Worm (Caenorhabditis elegans) whole organism, L2 larva: ENCODE measurements around the gene sptl-3.

ENCODE experiments used
- aly-2 ChIP-seq: fragments of 150-350 bp; optimal IDR thresholded peaks from 2 replicates; lab custom pipeline; 2014; ENCODE audit warnings: missing biosample characterization, missing genetic modification characterization
- ama-1 ChIP-seq: fragments of 150-350 bp; optimal IDR thresholded peaks from 2 replicates; lab custom pipeline; 2018; ENCODE audit warnings: inconsistent platforms
- ceh-82 ChIP-seq: fragments of 150-350 bp; optimal IDR thresholded peaks from 2 replicates; lab custom pipeline; 2014; ENCODE audit warnings: missing biosample characterization, missing genetic modification characterization
- lin-13 ChIP-seq: fragments of 150-350 bp; optimal IDR thresholded peaks from 2 replicates; lab custom pipeline; 2014; ENCODE audit warnings: missing biosample characterization, missing genetic modification reagents, missing genetic modification characterization
- nhr-237 ChIP-seq: fragments of 150-350 bp; optimal IDR thresholded peaks from 2 replicates; lab custom pipeline; 2014; ENCODE audit warnings: missing biosample characterization, missing genetic modification characterization
- nhr-77 ChIP-seq: fragments of 150-350 bp; optimal IDR thresholded peaks from 2 replicates; lab custom pipeline; 2014; ENCODE audit warnings: missing biosample characterization, missing genetic modification characterization
- unc-39 ChIP-seq: fragments of 150-350 bp; optimal IDR thresholded peaks from 2 replicates; lab custom pipeline; 2014; ENCODE audit warnings: missing biosample characterization, missing genetic modification characterization
- unc-55 ChIP-seq: fragments of 150-350 bp; sonication (generic microtip); optimal IDR thresholded peaks from 3 replicates; lab custom pipeline; 2014; ENCODE audit warnings: missing biosample characterization, missing genetic modification reagents, missing genetic modification characterization
- unc-62 ChIP-seq: fragments of 150-350 bp; optimal IDR thresholded peaks from 2 replicates; lab custom pipeline; 2014; ENCODE audit warnings: missing biosample characterization, missing genetic modification reagents, missing genetic modification characterization
- ztf-1 ChIP-seq: fragments of 200-800 bp; sonication (Bioruptor generic); conservative IDR thresholded peaks from 2 replicates; pipeline ENCODE4 v1.3.6; 2022; ENCODE audit warnings: missing genetic modification characterization, missing compliant biosample characterization

DNA sequence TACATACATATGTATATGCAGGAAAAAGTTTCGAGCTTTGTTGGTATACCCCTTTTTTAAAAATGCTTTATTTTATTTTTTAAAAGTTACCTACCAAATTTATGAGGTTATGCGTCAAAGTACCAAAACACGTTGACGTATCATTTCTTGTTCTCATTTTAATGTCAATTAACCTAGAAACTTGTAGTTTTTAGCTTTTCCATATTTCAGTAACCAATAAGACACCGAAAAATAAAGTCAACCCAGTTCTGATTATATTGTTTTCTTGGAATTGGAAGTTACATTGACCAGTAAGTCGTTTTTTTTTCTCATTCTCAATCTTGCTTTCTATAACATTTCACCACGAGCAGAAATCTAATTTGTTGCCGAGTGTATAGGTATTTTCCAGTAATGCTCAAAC, 43.7 kb downstream of the sptl-3 start, which contains the start of gene srw-145:
- no peak for TF ChIP-seq unc-55 (GFP tag; lab: Kevin White, UChicago)
- TF ChIP-seq unc-39 (tag; lab: Kevin White, UChicago), result no peak
- no peak for TF ChIP-seq ceh-82 (tag; lab: Kevin White, UChicago)
- no peak for TF ChIP-seq ztf-1 (GFP tag; lab: Robert Waterston, UW)
- no peak for TF ChIP-seq lin-13
- no peak for TF ChIP-seq nhr-77 (tag; lab: Kevin White, UChicago)
- no peak for TF ChIP-seq nhr-237 (tag; lab: Kevin White, UChicago)
- no peak for TF ChIP-seq unc-62 (GFP tag; lab: Kevin White, UChicago)
- TF ChIP-seq aly-2 (tag; lab: Kevin White, UChicago), result no peak
- no peak for TF ChIP-seq ama-1 (lab: Kevin White, UChicago)
